Fruit fly (Drosophila melanogaster): ENCODE measurements around the gene epsilonCOP.

epsilonCOP gene

dm6 chr2L:6480212-6480994 lies 8.5 kb upstream of the epsilonCOP start, which contains the start of the genes Sec61alpha and Daxx (continued):
- TF ChIP-seq Deaf1 (tag; optimal IDR thresholded peaks at IDR 0.05) (peak; percentile 97), D19B (GFP tag; optimal IDR thresholded peaks at IDR 0.05) (peak; percentile 69), ro (GFP tag; IDR thresholded peaks at IDR 0.05) (no peak), HmgZ (tag; optimal IDR thresholded peaks at IDR 0.05) (peak; percentile 80), nerfin-1 (tag; optimal IDR thresholded peaks at IDR 0.05) (peak; percentile 58), Myb (GFP tag; optimal IDR thresholded peaks at IDR 0.05) (peak; percentile 80), CG2129 (GFP tag; IDR thresholded peaks at IDR 0.05; ENCODE audit: partially characterized antibody) (peak; percentile 98), schlank (tag; optimal IDR thresholded peaks at IDR 0.05) (peak; percentile 40), chinmo (GFP tag; IDR thresholded peaks at IDR 0.05; ENCODE audit: partially characterized antibody) (peak; percentile 99), Sry-δ (GFP tag; optimal IDR thresholded peaks at IDR 0.05) (peak; percentile 100), CG34224 (GFP tag; IDR thresholded peaks at IDR 0.05; ENCODE audit: partially characterized antibody) (peak; percentile 99), CG10209 (GFP tag; optimal IDR thresholded peaks at IDR 0.05) (peak; percentile 74), E2f2 (GFP tag; IDR thresholded peaks at IDR 0.05) (peak; percentile 69), Opbp (GFP tag; IDR thresholded peaks at IDR 0.05; ENCODE audit: partially characterized antibody) (peak; percentile 100), D (optimal IDR thresholded peaks at IDR 0.05) (no peak), D (GFP tag; optimal IDR thresholded peaks at IDR 0.05) (peak; percentile 71), toy (GFP tag; IDR thresholded peaks at IDR 0.05) (peak; percentile 61; the same call in 1 of the 2 replicates), sim (GFP tag; IDR thresholded peaks at IDR 0.05) (peak; percentile 18; the same call in 1 of the 2 replicates), repo (GFP tag; optimal IDR thresholded peaks at IDR 0.05) (peak; percentile 65), CG11696 (GFP tag; IDR thresholded peaks at IDR 0.05) (no peak), br (optimal IDR thresholded peaks at IDR 0.05) (no peak), Sox102F (GFP tag; optimal IDR thresholded peaks at IDR 0.05) (peak; percentile 80), YL-1 (GFP tag; optimal IDR thresholded peaks at IDR 0.05) (peak; percentile 9), CG31441 (GFP tag; IDR thresholded peaks at IDR 0.05) (peak; percentile 67; the same call in 1 of the 2 replicates), Nf-YB (GFP tag; optimal IDR thresholded peaks at IDR 0.05) (peak; percentile 37), CG9215 (GFP tag; IDR thresholded peaks at IDR 0.05) (peak; percentile 88), bsh (GFP tag; optimal IDR thresholded peaks at IDR 0.05) (peak in 1 of 2 experiments; percentile 77), peb (GFP tag; IDR thresholded peaks at IDR 0.05) (peak; percentile 68), CG4404 (GFP tag; IDR thresholded peaks at IDR 0.05) (peak; percentile 76), Lim3 (GFP tag; IDR thresholded peaks at IDR 0.05) (no peak), CG7745 (tag; optimal IDR thresholded peaks at IDR 0.05) (no peak), Atf6 (GFP tag; IDR thresholded peaks at IDR 0.05) (peak; percentile 80), CG6683 (GFP tag; optimal IDR thresholded peaks at IDR 0.05) (peak; percentile 16), z (GFP tag; IDR thresholded peaks at IDR 0.05) (peak; percentile 31; the same call in 1 of the 3 replicates), CG14014 (GFP tag; IDR thresholded peaks at IDR 0.05) (peak; percentile 86), Mad (GFP tag; optimal IDR thresholded peaks at IDR 0.05) (peak; percentile 82), CG1603 (tag; optimal IDR thresholded peaks at IDR 0.05) (peak; percentile 54), vnd (GFP tag; IDR thresholded peaks at IDR 0.05; ENCODE audit: partially characterized antibody) (peak; percentile 100), Lhr (GFP tag; optimal IDR thresholded peaks at IDR 0.05) (peak; percentile 77), Rfx (GFP tag; IDR thresholded peaks at IDR 0.05) (peak; percentile 93), gcm (GFP tag; optimal IDR thresholded peaks at IDR 0.05) (peak; percentile 65), CG12744 (GFP tag; optimal IDR thresholded peaks at IDR 0.05) (peak; percentile 78), CG3407 (GFP tag; optimal IDR thresholded peaks at IDR 0.05) (peak; percentile 45), lola (GFP tag; optimal IDR thresholded peaks at IDR 0.05) (peak in 1 of 3 experiments; percentile 67), Hmx (GFP tag; optimal IDR thresholded peaks at IDR 0.05) (peak; percentile 13), CG14860 (GFP tag; IDR thresholded peaks at IDR 0.05; ENCODE audit: partially characterized antibody) (peak; percentile 99), ttk (GFP tag; IDR thresholded peaks at IDR 0.05) (peak; percentile 73; the same call in 1 of the 2 replicates), Doc3 (GFP tag; IDR thresholded peaks at IDR 0.05; ENCODE audit: partially characterized antibody) (peak; percentile 97)

All from whole organism, embryonic.